Fruit fly (Drosophila melanogaster) whole organism, embryonic: ENCODE data around the gene Ns4.
A peak's percentile ranks its signal among the peaks of the same experiment; 100 is the strongest.

Experiments
- ATbp ChIP-seq: fragments of 200-800 bp; sonication (Bioruptor generic); optimal IDR thresholded peaks from 2 replicates; lab custom pipeline; 2017; ENCODE audit warnings: missing biosample characterization, mild to moderate bottlenecking, missing genetic modification characterization, missing genetic modification reagents
- Abd-B ChIP-seq: fragments of 200-800 bp; sonication (Bioruptor generic); optimal IDR thresholded peaks from 2 replicates; lab custom pipeline; 2018; ENCODE audit warnings: missing biosample characterization, mild to moderate bottlenecking, missing genetic modification characterization, moderate library complexity
- Bgb ChIP-seq: fragments of 200-800 bp; sonication (Bioruptor generic); IDR thresholded peaks from 2 replicates; pipeline ENCODE4 v1.3.6; 2022; ENCODE audit warnings: missing biosample characterization, missing genetic modification characterization; ENCODE audit not compliant: partially characterized antibody
- CG10147 ChIP-seq: fragments of 200-800 bp; sonication (Bioruptor generic); optimal IDR thresholded peaks from 2 replicates; lab custom pipeline; 2019; ENCODE audit warnings: missing biosample characterization, mild to moderate bottlenecking, missing genetic modification characterization, moderate library complexity
- CG11695 ChIP-seq: fragments of 200-800 bp; sonication (Bioruptor generic); IDR thresholded peaks from 3 replicates; pipeline ENCODE4 v1.3.6; 2022; ENCODE audit warnings: missing biosample characterization, missing genetic modification characterization
- CG13775 ChIP-seq: fragments of 200-800 bp; sonication (Bioruptor generic); optimal IDR thresholded peaks from 3 replicates; lab custom pipeline; 2017; ENCODE audit warnings: missing biosample characterization, mild to moderate bottlenecking, missing genetic modification characterization
- CG14667 ChIP-seq: fragments of 200-800 bp; sonication (Bioruptor generic); IDR thresholded peaks from 2 replicates; pipeline ENCODE4 v1.3.6; 2022; ENCODE audit warnings: missing biosample characterization, missing genetic modification characterization
- CG17359 ChIP-seq: fragments of 200-800 bp; sonication (Bioruptor generic); optimal IDR thresholded peaks from 3 replicates; lab custom pipeline; 2018; ENCODE audit warnings: missing biosample characterization, mild to moderate bottlenecking, missing genetic modification characterization, moderate library complexity
- CG2120 ChIP-seq: fragments of 200-800 bp; sonication (Bioruptor generic); optimal IDR thresholded peaks from 3 replicates; lab custom pipeline; 2016; ENCODE audit warnings: missing biosample characterization, missing genetic modification characterization
- CG2202 ChIP-seq: fragments of 200-800 bp; sonication (Bioruptor generic); optimal IDR thresholded peaks from 2 replicates; lab custom pipeline; 2018; ENCODE audit warnings: missing biosample characterization, mild to moderate bottlenecking, missing genetic modification characterization
- CG3065 ChIP-seq: fragments of 200-800 bp; sonication (Bioruptor generic); optimal IDR thresholded peaks from 2 replicates; lab custom pipeline; 2016; ENCODE audit warnings: missing biosample characterization, missing genetic modification characterization
- CG4854 ChIP-seq: fragments of 200-800 bp; sonication (Bioruptor generic); optimal IDR thresholded peaks from 2 replicates; lab custom pipeline; 2016; ENCODE audit warnings: missing biosample characterization, missing genetic modification characterization, inconsistent platforms
- CG7372 ChIP-seq: fragments of 200-800 bp; sonication (Bioruptor generic); IDR thresholded peaks from 2 replicates; pipeline ENCODE4 v1.3.6; 2022; ENCODE audit warnings: missing biosample characterization, missing genetic modification characterization
- CG7786 ChIP-seq: fragments of 200-800 bp; sonication (Bioruptor generic); optimal IDR thresholded peaks from 2 replicates; lab custom pipeline; 2016; ENCODE audit warnings: missing biosample characterization, missing genetic modification characterization
- CTCF ChIP-seq: fragments of 200-800 bp; sonication (Bioruptor generic); optimal IDR thresholded peaks from 2 replicates; lab custom pipeline; 2017; ENCODE audit warnings: missing biosample characterization, mild to moderate bottlenecking, missing genetic modification characterization, moderate library complexity
- Doc2 ChIP-seq: fragments of 200-800 bp; sonication (Bioruptor generic); IDR thresholded peaks from 2 replicates; pipeline ENCODE4 v1.3.6; 2022; ENCODE audit warnings: missing biosample characterization, missing genetic modification characterization
- Fer3 ChIP-seq: fragments of 200-800 bp; sonication (Bioruptor generic); optimal IDR thresholded peaks from 2 replicates; lab custom pipeline; 2018; ENCODE audit warnings: missing biosample characterization, mild to moderate bottlenecking, missing genetic modification characterization, moderate library complexity
- HmgD ChIP-seq: fragments of 200-800 bp; sonication (Bioruptor generic); optimal IDR thresholded peaks from 3 replicates; lab custom pipeline; 2016; ENCODE audit warnings: missing biosample characterization, missing genetic modification characterization
- Hr78 ChIP-seq, 2 experiments: fragments of 200-800 bp in 1 of 2; fragments of >200 bp in 1 of 2; sonication (Bioruptor generic) in 1 of 2; optimal IDR thresholded peaks; 2 replicates each; lab custom pipeline; 2017 to 2019; ENCODE audit warnings: missing biosample characterization in 2 of 2, missing genetic modification characterization in 2 of 2, mild to moderate bottlenecking in 1 of 2, moderate library complexity in 1 of 2
- Hsf ChIP-seq: fragments of 200-800 bp; sonication (Bioruptor generic); optimal IDR thresholded peaks from 3 replicates; lab custom pipeline; 2016; ENCODE audit warnings: missing biosample characterization, missing genetic modification characterization
- Max ChIP-seq: fragments of 200-800 bp; sonication (Bioruptor generic); optimal IDR thresholded peaks from 2 replicates; lab custom pipeline; 2016; ENCODE audit warnings: missing biosample characterization, mild to moderate bottlenecking, missing genetic modification characterization
- Myb ChIP-seq: fragments of 200-800 bp; sonication (Bioruptor generic); optimal IDR thresholded peaks from 2 replicates; lab custom pipeline; 2016; ENCODE audit warnings: missing biosample characterization, missing genetic modification characterization
- Pdp1 ChIP-seq, 2 experiments: fragments of 200-800 bp; sonication (Bioruptor generic); optimal IDR thresholded peaks; 3 replicates each; lab custom pipeline; 2016; ENCODE audit warnings: missing biosample characterization in 2 of 2, missing genetic modification characterization in 2 of 2, mild to moderate bottlenecking in 1 of 2, moderate library complexity in 1 of 2
- Rfx ChIP-seq: fragments of 200-800 bp; sonication (Bioruptor generic); IDR thresholded peaks from 2 replicates; pipeline ENCODE4 v1.3.6; 2022; ENCODE audit warnings: missing biosample characterization, missing genetic modification characterization
- Scr ChIP-seq: fragments of 200-800 bp; sonication (Bioruptor generic); IDR thresholded peaks from 2 replicates; pipeline ENCODE4 v1.3.6; 2022; ENCODE audit warnings: missing biosample characterization, missing genetic modification characterization; ENCODE audit not compliant: partially characterized antibody
- Sry-β ChIP-seq: fragments of 200-800 bp; sonication (Bioruptor generic); optimal IDR thresholded peaks from 2 replicates; lab custom pipeline; 2018; ENCODE audit warnings: missing biosample characterization, mild to moderate bottlenecking, missing genetic modification characterization, moderate library complexity
- al ChIP-seq: fragments of 200-800 bp; sonication (Bioruptor generic); IDR thresholded peaks from 2 replicates; pipeline ENCODE4 v1.3.6; 2022; ENCODE audit warnings: missing biosample characterization, missing genetic modification characterization
- ash1 ChIP-seq: fragments of 200-800 bp; sonication (Bioruptor generic); optimal IDR thresholded peaks from 2 replicates; lab custom pipeline; 2018; ENCODE audit warnings: missing biosample characterization, mild to moderate bottlenecking, missing genetic modification characterization
- az2 ChIP-seq: fragments of 200-800 bp; sonication (Bioruptor generic); optimal IDR thresholded peaks from 3 replicates; lab custom pipeline; 2016; ENCODE audit warnings: missing biosample characterization, missing genetic modification characterization
- bcd ChIP-seq: fragments of 200-800 bp; sonication (Bioruptor generic); optimal IDR thresholded peaks from 2 replicates; lab custom pipeline; 2017; ENCODE audit warnings: missing biosample characterization, mild to moderate bottlenecking, missing genetic modification characterization
- cad ChIP-seq: fragments of >200 bp; optimal IDR thresholded peaks from 2 replicates; lab custom pipeline; 2017; ENCODE audit warnings: missing biosample characterization, missing genetic modification characterization
- croc ChIP-seq: fragments of 200-800 bp; sonication (Bioruptor generic); conservative IDR thresholded peaks from 3 replicates; pipeline ENCODE4 v1.3.6; 2022; ENCODE audit warnings: missing biosample characterization, missing genetic modification characterization
- dimm ChIP-seq: fragments of 200-800 bp; sonication (Bioruptor generic); IDR thresholded peaks from 2 replicates; pipeline ENCODE4 v1.3.6; 2022; ENCODE audit warnings: missing biosample characterization, missing genetic modification characterization
- dmrt11E ChIP-seq: fragments of 200-800 bp; sonication (Bioruptor generic); optimal IDR thresholded peaks from 3 replicates; lab custom pipeline; 2018; ENCODE audit warnings: missing biosample characterization, mild to moderate bottlenecking, missing genetic modification characterization, moderate library complexity
- ewg ChIP-seq: fragments of 200-800 bp; sonication (Bioruptor generic); optimal IDR thresholded peaks from 3 replicates; lab custom pipeline; 2017; ENCODE audit warnings: mild to moderate bottlenecking, missing biosample characterization, missing genetic modification reagents, missing genetic modification characterization
- fd102C ChIP-seq: fragments of 200-800 bp; sonication (Bioruptor generic); optimal IDR thresholded peaks from 2 replicates; lab custom pipeline; 2018; ENCODE audit warnings: missing biosample characterization, mild to moderate bottlenecking, missing genetic modification characterization, moderate library complexity
- fu2 ChIP-seq: fragments of 200-800 bp; sonication (Bioruptor generic); optimal IDR thresholded peaks from 2 replicates; lab custom pipeline; 2016; ENCODE audit warnings: missing biosample characterization, missing genetic modification characterization
- h ChIP-seq: fragments of >200 bp; optimal IDR thresholded peaks from 2 replicates; lab custom pipeline; 2017
- her ChIP-seq: fragments of 200-800 bp; sonication (Bioruptor generic); optimal IDR thresholded peaks from 2 replicates; lab custom pipeline; 2016; ENCODE audit warnings: missing biosample characterization, missing genetic modification characterization
- lbe ChIP-seq: fragments of 200-800 bp; sonication (Bioruptor generic); optimal IDR thresholded peaks from 2 replicates; lab custom pipeline; 2016; ENCODE audit warnings: missing biosample characterization, mild to moderate bottlenecking, missing genetic modification characterization
- lmd ChIP-seq: fragments of 200-800 bp; sonication (Bioruptor generic); IDR thresholded peaks from 2 replicates; pipeline ENCODE4 v1.3.6; 2022; ENCODE audit warnings: missing biosample characterization, missing genetic modification characterization
- mld ChIP-seq: fragments of 200-800 bp; sonication (Bioruptor generic); IDR thresholded peaks from 3 replicates; pipeline ENCODE4 v1.3.6; 2022; ENCODE audit warnings: missing biosample characterization, missing genetic modification characterization; ENCODE audit not compliant: partially characterized antibody
- nerfin-2 ChIP-seq: fragments of 200-800 bp; sonication (Bioruptor generic); IDR thresholded peaks from 2 replicates; pipeline ENCODE4 v1.3.6; 2022; ENCODE audit warnings: missing biosample characterization, missing genetic modification characterization; ENCODE audit not compliant: partially characterized antibody
- pb ChIP-seq: fragments of 200-800 bp; sonication (Bioruptor generic); optimal IDR thresholded peaks from 3 replicates; lab custom pipeline; 2016; ENCODE audit warnings: missing biosample characterization, missing genetic modification characterization
- pnt ChIP-seq: fragments of 200-800 bp; sonication (Bioruptor generic); optimal IDR thresholded peaks from 3 replicates; lab custom pipeline; 2016; ENCODE audit warnings: missing biosample characterization, missing genetic modification characterization
- pzg ChIP-seq: fragments of 200-800 bp; sonication (Bioruptor generic); optimal IDR thresholded peaks from 3 replicates; lab custom pipeline; 2018; ENCODE audit warnings: missing biosample characterization, mild to moderate bottlenecking, missing genetic modification characterization, moderate library complexity
- wdn ChIP-seq: fragments of 200-800 bp; sonication (Bioruptor generic); IDR thresholded peaks from 2 replicates; pipeline ENCODE4 v1.3.6; 2022; ENCODE audit warnings: missing biosample characterization, missing genetic modification characterization
- z ChIP-seq: fragments of 200-800 bp; sonication (Bioruptor generic); IDR thresholded peaks from 3 replicates; pipeline ENCODE4 v1.3.6; 2022; ENCODE audit warnings: missing biosample characterization, missing genetic modification characterization
- zen2 ChIP-seq: fragments of 200-800 bp; sonication (Bioruptor generic); IDR thresholded peaks from 3 replicates; pipeline ENCODE4 v1.3.6; 2022; ENCODE audit warnings: missing biosample characterization, missing genetic modification characterization; ENCODE audit not compliant: partially characterized antibody

The Ns4 gene

dm6 chr2L:20714468-20715404 lies 37.5 kb upstream of the Ns4 start, which contains the start of gene Hr38 (continued):
- TF ChIP-seq CG17359 = peak; percentile 64
- TF ChIP-seq Rfx (GFP tag; lab: Robert Waterston, UW) = peak; percentile 55
- TF ChIP-seq Hsf (GFP tag; lab: Kevin White, UChicago) = peak; percentile 51
- peak; percentile 66 for TF ChIP-seq Fer3 (tag; lab: Kevin White, UChicago)
- peak; percentile 47 for TF ChIP-seq bcd (GFP tag; lab: Kevin White, UChicago)
- no peak for TF ChIP-seq mld (GFP tag; lab: Robert Waterston, UW)
- TF ChIP-seq Abd-B (GFP tag; lab: Kevin White, UChicago) = peak; percentile 30
- TF ChIP-seq CG3065 (GFP tag; lab: Kevin White, UChicago) = no peak
- no peak for TF ChIP-seq Doc2 (GFP tag; lab: Robert Waterston, UW)
- TF ChIP-seq lbe = no peak
- peak; percentile 20 for TF ChIP-seq Scr (GFP tag; lab: Robert Waterston, UW)
- TF ChIP-seq Bgb (GFP tag; lab: Robert Waterston, UW) = peak; percentile 16; the same call in 1 of the 2 replicates
- TF ChIP-seq h = no peak
- TF ChIP-seq pb (GFP tag; lab: Kevin White, UChicago) = no peak
- no peak for TF ChIP-seq HmgD (GFP tag; lab: Kevin White, UChicago)
- TF ChIP-seq lmd (GFP tag; lab: Robert Waterston, UW) = peak; percentile 28; the same call in 1 of the 2 replicates
- peak; percentile 41 to 90 for TF ChIP-seq Pdp1 (GFP tag; optimal IDR thresholded peaks at IDR 0.05; lab: Kevin White, UChicago)
- TF ChIP-seq CG11695 (GFP tag; lab: Robert Waterston, UW) = 0 out of 3 replicates have a peak, but pooled peaks have one; percentile 38
- no peak for TF ChIP-seq CG14667
- peak; percentile 42 for TF ChIP-seq CG7786 (GFP tag; lab: Kevin White, UChicago)
- peak; percentile 37 for TF ChIP-seq Myb (GFP tag; lab: Kevin White, UChicago)
- TF ChIP-seq nerfin-2 (GFP tag; lab: Robert Waterston, UW) = no peak

- no peak for TF ChIP-seq pnt
- TF ChIP-seq CG7372 (GFP tag; lab: Robert Waterston, UW) = no peak
- TF ChIP-seq CG10147 (GFP tag; lab: Kevin White, UChicago) = no peak
- TF ChIP-seq az2 = no peak
- no peak for TF ChIP-seq pzg (GFP tag; lab: Kevin White, UChicago)
- no peak for TF ChIP-seq CTCF (GFP tag; lab: Kevin White, UChicago)
- peak; percentile 58 for TF ChIP-seq CG2202 (tag; lab: Kevin White, UChicago)
- TF ChIP-seq al = no peak
- TF ChIP-seq CG13775 (GFP tag; lab: Kevin White, UChicago) = no peak
- no peak for TF ChIP-seq ash1 (GFP tag; lab: Kevin White, UChicago)
- TF ChIP-seq Max (GFP tag; lab: Kevin White, UChicago) = no peak
- no peak for TF ChIP-seq Sry-β
- no peak for TF ChIP-seq z (GFP tag; lab: Robert Waterston, UW)
- no peak for TF ChIP-seq dimm (GFP tag; lab: Robert Waterston, UW)
- TF ChIP-seq croc (GFP tag; lab: Robert Waterston, UW) = no peak
- no peak for TF ChIP-seq wdn (GFP tag; lab: Robert Waterston, UW)
- no peak for TF ChIP-seq fu2 (GFP tag; lab: Kevin White, UChicago)
- no peak for TF ChIP-seq ewg (GFP tag; lab: Kevin White, UChicago)
- no peak for TF ChIP-seq Scr (GFP tag; lab: Robert Waterston, UW)
- TF ChIP-seq Hr78 (GFP tag; optimal IDR thresholded peaks at IDR 0.05; lab: Kevin White, UChicago) = peak in 1 of 2 experiments; percentile 44
- TF ChIP-seq CG4854 (GFP tag; lab: Kevin White, UChicago) = no peak
- no peak for TF ChIP-seq ATbp (GFP tag; lab: Kevin White, UChicago)
- no peak for TF ChIP-seq dmrt11E
- TF ChIP-seq her (GFP tag; lab: Kevin White, UChicago) = no peak
- TF ChIP-seq fd102C = no peak
- no peak for TF ChIP-seq CG2120 (GFP tag; lab: Kevin White, UChicago)
- TF ChIP-seq zen2 (GFP tag; lab: Robert Waterston, UW) = no peak
- no peak for TF ChIP-seq cad
Measured at dm6 chr2L:20716077-20716476, 36.2 kb upstream of the Ns4 start.
